Worm (Caenorhabditis elegans): ENCODE results near the gene pbs-3.
A peak's percentile ranks its signal among the peaks of the same experiment; 100 is the strongest.

Gene pbs-3

ce11 chrII:4945695-4946094 lies 9.5 kb downstream of the pbs-3 start, which contains the start of the genes gldi-11 and ZK546.2:
TSS of gene gldi-11 (minus strand) at chrII:4945789.
TSS of gene ZK546.2 (plus strand) at chrII:4946027.
- TF ChIP-seq aha-1 (tag), result peak; percentile 84
- no peak for TF ChIP-seq pha-4 (GFP tag; IDR thresholded peaks at IDR 0.05)
- TF ChIP-seq pha-4 (tag; optimal IDR thresholded peaks at IDR 0.05), result no peak
- peak; percentile 90 for TF ChIP-seq T20F7.1 (GFP tag; optimal IDR thresholded peaks at IDR 0.05)
- peak in 1 of 2 experiments; percentile 41 for TF ChIP-seq lsy-2 (tag; optimal IDR thresholded peaks at IDR 0.05)
- no peak for TF ChIP-seq daf-8 (GFP tag; IDR thresholded peaks at IDR 0.05)
- TF ChIP-seq ceh-62 (tag; optimal IDR thresholded peaks at IDR 0.05), result no peak

- TF ChIP-seq nhr-6 (tag; optimal IDR thresholded peaks at IDR 0.05), result no peak
- TF ChIP-seq lin-38 (GFP tag; IDR thresholded peaks at IDR 0.05), result peak; percentile 18; the same call in 1 of the 2 replicates
- peak; percentile 31 for TF ChIP-seq T20F7.1 (GFP tag; optimal IDR thresholded peaks at IDR 0.05)
- no peak for TF ChIP-seq egl-27 (tag; optimal IDR thresholded peaks at IDR 0.05)
These were observed 11.4 kb downstream of the pbs-3 start, which contains the start of gene mdt-4 for ce11 chrII:4943849-4944248. TSS of gene mdt-4 (minus strand) at chrII:4943949.

- TF ChIP-seq nhr-77 (tag; optimal IDR thresholded peaks at IDR 0.05) (peak; percentile 27), set-16 (GFP tag; IDR thresholded peaks at IDR 0.05) (no peak), daf-16 (GFP tag; optimal IDR thresholded peaks at IDR 0.05) (no peak), daf-16 (tag; optimal IDR thresholded peaks at IDR 0.05) (peak; percentile 9), T20F7.1 (GFP tag; optimal IDR thresholded peaks at IDR 0.05) (peak; percentile 12), ceh-32 (tag; optimal IDR thresholded peaks at IDR 0.05; ENCODE audit: poor library complexity) (no peak), pqm-1 (tag; optimal IDR thresholded peaks at IDR 0.05) (peak; percentile 73), lin-1 (GFP tag; IDR thresholded peaks at IDR 0.05) (0 out of 2 replicates have a peak, but pooled peaks have one; percentile 28), dve-1 (tag; optimal IDR thresholded peaks at IDR 0.05; ENCODE audit: insufficient read depth) (peak; percentile 84), ztf-7 (tag; optimal IDR thresholded peaks at IDR 0.05) (peak; percentile 27), lim-7 (GFP tag; IDR thresholded peaks at IDR 0.05) (no peak), mes-2 (tag; optimal IDR thresholded peaks at IDR 0.05; ENCODE audit: poor library complexity, severe bottlenecking) (no peak), duxl-1 (tag; optimal IDR thresholded peaks at IDR 0.05; ENCODE audit: poor library complexity) (no peak), hlh-30 (tag; optimal IDR thresholded peaks at IDR 0.05; ENCODE audit: insufficient read depth) (peak; percentile 56), dmd-6 (GFP tag; IDR thresholded peaks at IDR 0.05) (peak; percentile 79), nhr-48 (tag; optimal IDR thresholded peaks at IDR 0.05) (no peak), ZK546.5 (tag; optimal IDR thresholded peaks at IDR 0.05) (no peak), T26A8.4 (GFP tag; IDR thresholded peaks at IDR 0.05) (no peak), Y5F2A.4 (GFP tag; optimal IDR thresholded peaks at IDR 0.05) (no peak), nhr-28 (tag; optimal IDR thresholded peaks at IDR 0.05) (peak; percentile 57), hlh-11 (tag; optimal IDR thresholded peaks at IDR 0.05) (peak; percentile 82), zip-11 (GFP tag; IDR thresholded peaks at IDR 0.05) (no peak)
These were observed 12.4 kb downstream of the pbs-3 start for ce11 chrII:4942829-4943228.

- TF ChIP-seq aha-1 (tag) (peak; percentile 51), php-3 (GFP tag; IDR thresholded peaks at IDR 0.05) (peak; percentile 43), mdl-1 (tag; optimal IDR thresholded peaks at IDR 0.05) (no peak), ztf-11 (tag; optimal IDR thresholded peaks at IDR 0.05) (no peak), egl-43 (GFP tag; IDR thresholded peaks at IDR 0.05) (peak; percentile 82), hif-1 (tag; optimal IDR thresholded peaks at IDR 0.05) (peak in 1 of 2 experiments; percentile 32), madf-9 (GFP tag; conservative IDR thresholded peaks at IDR 0.05) (peak; percentile 63; the same call in 1 of the 2 replicates), lsy-2 (tag; optimal IDR thresholded peaks at IDR 0.05) (peak in 1 of 2 experiments; percentile 16), F44E2.7 (GFP tag; IDR thresholded peaks at IDR 0.05) (peak; percentile 66; the same call in 1 of the 2 replicates), mxl-2 (GFP tag; conservative IDR thresholded peaks at IDR 0.05) (no peak; the same call in 1 of the 2 replicates), daf-12 (tag; optimal IDR thresholded peaks at IDR 0.05) (no peak), vab-7 (GFP tag; IDR thresholded peaks at IDR 0.05) (peak; percentile 69), ama-1 (optimal IDR thresholded peaks at IDR 0.05) (peak; percentile 90), ctbp-1 (GFP tag; IDR thresholded peaks at IDR 0.05) (peak; percentile 79), dmd-8 (GFP tag; IDR thresholded peaks at IDR 0.05) (peak; percentile 84), F49E8.2 (tag; optimal IDR thresholded peaks at IDR 0.05; ENCODE audit: borderline replicate concordance) (peak; percentile 54), saeg-2 (GFP tag; IDR thresholded peaks at IDR 0.05) (0 out of 2 replicates have a peak, but pooled peaks have one; percentile 77), daf-19 (GFP tag; conservative IDR thresholded peaks at IDR 0.05) (peak; percentile 71), duxl-1 (tag; optimal IDR thresholded peaks at IDR 0.05; ENCODE audit: poor library complexity) (peak; percentile 80)
These were observed 12.8 kb downstream of the pbs-3 start for ce11 chrII:4942397-4942796.

Data from whole organism, L4 larva.